Worm (Caenorhabditis elegans): ENCODE data around the gene adm-2.

Gene adm-2

DNA sequence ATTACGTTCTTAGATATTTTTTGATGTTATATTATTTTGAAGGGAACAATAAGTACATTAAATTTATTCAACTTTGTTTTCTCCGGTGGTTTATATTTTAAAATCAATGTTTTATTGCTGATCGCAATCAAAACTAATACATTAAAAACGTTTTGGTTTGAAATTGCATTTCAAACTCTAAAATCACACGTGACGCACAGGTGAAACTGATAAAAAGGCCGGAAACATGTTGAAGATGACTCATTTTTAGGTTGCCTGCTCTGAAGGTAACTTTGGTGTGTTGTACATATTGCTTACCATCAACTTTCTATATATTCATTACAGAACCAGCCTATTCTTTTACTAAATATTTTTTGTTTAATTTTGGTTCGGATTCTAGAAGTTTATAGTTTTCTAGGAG is 2.0 kb upstream of the adm-2 start:
- TF ChIP-seq unc-39 (tag; optimal IDR thresholded peaks at IDR 0.05) = no peak
- TF ChIP-seq mab-5 (tag; optimal IDR thresholded peaks at IDR 0.05) = no peak
- TF ChIP-seq blmp-1 (tag; optimal IDR thresholded peaks at IDR 0.05) = no peak
- TF ChIP-seq ztf-11 (tag; optimal IDR thresholded peaks at IDR 0.05) = no peak
- TF ChIP-seq snpc-4 (tag; optimal IDR thresholded peaks at IDR 0.05) = no peak
- no peak for TF ChIP-seq pha-4 (tag; optimal IDR thresholded peaks at IDR 0.05)
- TF ChIP-seq nhr-237 (tag; optimal IDR thresholded peaks at IDR 0.05) = no peak
- TF ChIP-seq ceh-83 (GFP tag; optimal IDR thresholded peaks at IDR 0.05) = no peak
- TF ChIP-seq hlh-1 (tag; optimal IDR thresholded peaks at IDR 0.05) = no peak

DNA sequence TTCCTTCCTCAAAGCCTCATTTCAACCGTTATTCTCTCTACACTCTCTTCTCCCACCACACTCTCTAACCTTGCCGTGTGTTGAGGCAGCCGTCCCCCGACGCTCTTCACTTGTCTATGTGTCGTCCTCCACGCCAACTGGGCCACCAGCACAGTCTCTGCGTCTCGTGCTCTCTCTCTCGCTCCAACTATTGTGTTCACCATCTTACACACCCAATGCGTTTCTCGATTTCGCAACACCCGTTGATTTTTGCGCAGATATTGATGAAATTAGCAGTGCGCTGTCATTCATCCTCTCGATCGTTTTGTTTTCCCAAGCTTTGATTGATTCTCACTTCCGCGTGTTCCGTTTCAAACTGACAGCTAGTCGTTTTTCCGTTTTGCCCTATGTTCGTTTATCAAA is 643 bp upstream of the adm-2 start:
- TF ChIP-seq zip-8 (tag; optimal IDR thresholded peaks at IDR 0.05) = no peak
- no peak for TF ChIP-seq nhr-12 (tag; optimal IDR thresholded peaks at IDR 0.05)
- TF ChIP-seq ztf-11 (tag; optimal IDR thresholded peaks at IDR 0.05) = peak; percentile 49
- peak; percentile 72 for TF ChIP-seq unc-120 (tag; optimal IDR thresholded peaks at IDR 0.05; ENCODE audit: poor library complexity, severe bottlenecking)
- no peak for TF ChIP-seq bed-3 (GFP tag; optimal IDR thresholded peaks at IDR 0.05)
- TF ChIP-seq lin-32 (GFP tag; optimal IDR thresholded peaks at IDR 0.05) = peak; percentile 11
- peak; percentile 25 for TF ChIP-seq sptf-1 (tag; optimal IDR thresholded peaks at IDR 0.05)
- peak; percentile 8 for TF ChIP-seq nhr-237 (tag; optimal IDR thresholded peaks at IDR 0.05)
- no peak for TF ChIP-seq sem-2 (GFP tag; optimal IDR thresholded peaks at IDR 0.05)
- peak; percentile 18 for TF ChIP-seq lsy-2 (tag; optimal IDR thresholded peaks at IDR 0.05)
- no peak for TF ChIP-seq ceh-83 (GFP tag; optimal IDR thresholded peaks at IDR 0.05)
- TF ChIP-seq unc-62 (GFP tag; optimal IDR thresholded peaks at IDR 0.05) = peak; percentile 91
- peak; percentile 41 for TF ChIP-seq ham-2 (GFP tag; optimal IDR thresholded peaks at IDR 0.05)
- TF ChIP-seq nhr-76 (tag; optimal IDR thresholded peaks at IDR 0.05) = peak; percentile 30
- TF ChIP-seq drap-1 (GFP tag; optimal IDR thresholded peaks at IDR 0.05) = peak; percentile 12
- peak; percentile 90 for TF ChIP-seq hlh-1 (tag; optimal IDR thresholded peaks at IDR 0.05)
- peak; percentile 81 for TF ChIP-seq ces-1 (GFP tag; optimal IDR thresholded peaks at IDR 0.05)
- TF ChIP-seq lin-13 (tag; optimal IDR thresholded peaks at IDR 0.05) = peak; percentile 28

DNA sequence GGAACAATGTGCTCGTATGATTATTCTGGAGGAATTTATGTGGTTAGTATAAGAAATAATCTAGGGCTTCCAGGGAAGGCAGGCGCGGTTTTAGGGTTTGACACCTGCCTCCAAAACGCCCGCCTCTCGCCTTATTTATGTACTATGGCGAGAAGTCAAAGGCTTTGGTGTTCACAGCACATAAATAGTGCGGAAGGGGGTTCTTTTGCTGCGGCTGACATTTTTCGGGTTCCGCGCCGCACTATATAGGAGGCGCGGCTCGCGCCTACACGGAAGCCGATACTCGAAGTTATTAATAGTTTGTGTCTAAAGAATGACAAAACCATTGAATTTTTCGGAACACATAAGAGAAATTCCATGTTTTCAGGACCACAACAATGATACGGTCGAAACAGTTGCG is 2.6 kb downstream of the adm-2 start:
- TF ChIP-seq mab-5 (tag; optimal IDR thresholded peaks at IDR 0.05) = no peak
- no peak for TF ChIP-seq nhr-2 (tag; optimal IDR thresholded peaks at IDR 0.05)
- no peak for TF ChIP-seq pha-4 (tag; optimal IDR thresholded peaks at IDR 0.05)
- no peak for TF ChIP-seq tbx-8 (GFP tag; optimal IDR thresholded peaks at IDR 0.05)
- no peak for TF ChIP-seq snpc-4 (tag; optimal IDR thresholded peaks at IDR 0.05)
- TF ChIP-seq elt-1 (tag; optimal IDR thresholded peaks at IDR 0.05; ENCODE audit: borderline replicate concordance, insufficient read depth) = no peak

DNA sequence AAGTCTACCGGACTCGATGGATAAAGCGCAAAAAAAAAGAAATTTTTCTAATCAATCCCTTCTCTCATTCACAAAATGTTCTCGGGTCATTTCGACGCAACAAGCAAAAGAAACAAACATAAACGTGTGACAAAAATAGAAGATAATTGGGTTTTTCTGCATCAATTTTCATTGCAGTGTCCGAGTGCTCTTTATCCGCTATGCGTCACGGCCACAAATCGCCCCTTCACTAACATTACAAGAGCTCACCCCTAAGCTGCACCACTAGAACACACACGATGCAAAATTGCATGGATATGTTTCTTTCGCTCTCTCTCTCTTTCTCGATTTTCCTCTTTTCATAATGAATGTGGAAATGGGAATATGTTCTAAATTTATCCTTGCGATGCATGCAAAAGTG is 8.4 kb downstream of the adm-2 start:
- TF ChIP-seq zip-8 (tag; optimal IDR thresholded peaks at IDR 0.05) = no peak
- peak; percentile 50 for TF ChIP-seq ces-1 (GFP tag; optimal IDR thresholded peaks at IDR 0.05)

DNA sequence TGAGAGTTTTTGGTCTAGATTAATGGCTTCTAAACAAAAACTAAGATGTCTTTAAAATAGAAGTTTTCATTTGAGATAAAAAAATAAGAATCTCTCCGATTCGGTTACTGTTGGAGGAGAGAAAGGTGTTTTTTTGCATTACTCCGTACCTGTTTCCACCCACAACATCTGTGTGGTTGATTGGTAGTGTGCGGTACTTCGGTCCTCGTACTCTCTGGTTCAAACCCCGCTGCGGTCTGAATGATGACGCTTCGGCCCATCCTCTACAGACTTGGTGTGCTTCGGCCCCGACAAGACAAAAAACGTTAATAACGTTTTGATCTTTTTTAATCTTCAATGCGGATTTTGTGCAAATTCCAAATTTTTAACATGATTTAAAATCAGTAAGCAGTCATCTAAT is 9.8 kb downstream of the adm-2 start:
- TF ChIP-seq lin-13 (tag; optimal IDR thresholded peaks at IDR 0.05) (no peak), pha-4 (tag; optimal IDR thresholded peaks at IDR 0.05) (no peak), ztf-11 (tag; optimal IDR thresholded peaks at IDR 0.05) (no peak)

DNA sequence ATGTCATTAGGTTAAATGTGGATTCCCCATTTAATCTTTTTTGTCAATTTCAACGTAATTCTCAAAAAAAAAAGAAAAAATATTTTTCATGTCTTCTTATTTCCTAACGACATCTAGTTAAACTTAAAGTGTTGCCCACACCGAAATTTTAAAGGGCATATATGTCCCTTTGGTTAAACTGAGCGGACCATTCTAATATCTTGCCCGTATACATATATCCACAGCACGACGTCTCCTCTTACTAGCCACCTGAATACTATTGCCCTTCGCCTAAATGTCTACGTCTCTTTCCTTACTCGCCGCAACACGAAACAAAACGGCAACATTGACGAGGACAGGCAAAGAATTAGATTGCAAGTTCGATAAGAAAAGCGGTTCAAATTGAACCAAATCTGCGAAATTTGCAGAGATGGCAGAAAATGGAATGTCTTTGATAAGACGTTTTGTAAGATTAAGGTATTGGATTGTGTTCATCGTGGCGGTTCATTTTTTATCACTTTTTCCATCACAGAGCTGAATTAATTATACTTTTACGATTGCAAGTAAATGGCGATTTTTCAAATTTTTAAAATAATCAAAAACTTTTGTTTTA is 13.0 kb downstream of the adm-2 start:
- TF ChIP-seq ceh-43 (GFP tag; optimal IDR thresholded peaks at IDR 0.05) (no peak), sem-2 (GFP tag; optimal IDR thresholded peaks at IDR 0.05) (no peak), elt-3 (tag; optimal IDR thresholded peaks at IDR 0.05) (peak; percentile 95), lin-13 (tag; optimal IDR thresholded peaks at IDR 0.05) (peak; percentile 98), hlh-1 (tag; optimal IDR thresholded peaks at IDR 0.05) (peak; percentile 94), nhr-76 (tag; optimal IDR thresholded peaks at IDR 0.05) (peak; percentile 82), drap-1 (GFP tag; optimal IDR thresholded peaks at IDR 0.05) (peak; percentile 91), sptf-1 (tag; optimal IDR thresholded peaks at IDR 0.05) (peak; percentile 90), unc-39 (tag; optimal IDR thresholded peaks at IDR 0.05) (peak; percentile 97), ceh-39 (tag; optimal IDR thresholded peaks at IDR 0.05) (peak; percentile 94), zip-8 (tag; optimal IDR thresholded peaks at IDR 0.05) (no peak), mab-5 (tag; optimal IDR thresholded peaks at IDR 0.05) (peak; percentile 95), bed-3 (GFP tag; optimal IDR thresholded peaks at IDR 0.05) (no peak), cnd-1 (tag; optimal IDR thresholded peaks at IDR 0.05) (peak; percentile 88), nhr-237 (tag; optimal IDR thresholded peaks at IDR 0.05) (peak; percentile 100), ces-1 (GFP tag; optimal IDR thresholded peaks at IDR 0.05) (peak; percentile 99), elt-1 (tag; optimal IDR thresholded peaks at IDR 0.05; ENCODE audit: borderline replicate concordance, insufficient read depth) (peak; percentile 88), ceh-83 (GFP tag; optimal IDR thresholded peaks at IDR 0.05) (peak; percentile 55), blmp-1 (tag; optimal IDR thresholded peaks at IDR 0.05) (no peak), unc-62 (GFP tag; optimal IDR thresholded peaks at IDR 0.05) (peak; percentile 95), nhr-2 (tag; optimal IDR thresholded peaks at IDR 0.05) (peak; percentile 37), snpc-4 (tag; optimal IDR thresholded peaks at IDR 0.05) (no peak), mls-2 (tag; optimal IDR thresholded peaks at IDR 0.05) (peak; percentile 79), mep-1 (tag; optimal IDR thresholded peaks at IDR 0.05) (peak; percentile 96), lin-32 (GFP tag; optimal IDR thresholded peaks at IDR 0.05) (peak; percentile 30), nhr-12 (tag; optimal IDR thresholded peaks at IDR 0.05) (peak; percentile 87), ham-2 (GFP tag; optimal IDR thresholded peaks at IDR 0.05) (no peak), nhr-28 (tag; optimal IDR thresholded peaks at IDR 0.05) (peak; percentile 89), M03D4.4 (tag; optimal IDR thresholded peaks at IDR 0.05) (peak; percentile 54), lsy-2 (tag; optimal IDR thresholded peaks at IDR 0.05) (peak; percentile 90), tbx-8 (GFP tag; optimal IDR thresholded peaks at IDR 0.05) (no peak), ztf-11 (tag; optimal IDR thresholded peaks at IDR 0.05) (peak; percentile 90), flh-1 (GFP tag; optimal IDR thresholded peaks at IDR 0.05) (no peak), pha-4 (tag; optimal IDR thresholded peaks at IDR 0.05) (peak; percentile 99)

All from whole organism, mixed stage, embryonic.